Worm (Caenorhabditis elegans) whole organism, young adult: ENCODE measurements around the gene nhr-232.

Source experiments
- C17E4.6 ChIP-seq: fragments of 200-800 bp; sonication (Bioruptor generic); IDR thresholded peaks from 2 replicates; pipeline ENCODE4 v1.3.6; 2022; ENCODE audit warnings: missing genetic modification reagents, missing genetic modification characterization, missing compliant biosample characterization
- D2030.7 ChIP-seq: fragments of 200-800 bp; sonication (Bioruptor generic); IDR thresholded peaks from 2 replicates; pipeline ENCODE4 v1.3.6; 2022; ENCODE audit warnings: missing genetic modification reagents, missing genetic modification characterization, missing compliant biosample characterization
- F22D6.2 ChIP-seq: sonication (generic microtip); optimal IDR thresholded peaks from 2 replicates; lab custom pipeline; 2016; ENCODE audit warnings: mild to moderate bottlenecking, missing genetic modification characterization, missing compliant biosample characterization
- F37B4.10 ChIP-seq: fragments of 200-800 bp; sonication (Bioruptor generic); IDR thresholded peaks from 2 replicates; pipeline ENCODE4 v1.3.6; 2022; ENCODE audit warnings: missing genetic modification characterization, missing compliant biosample characterization
- F39B2.1 ChIP-seq: fragments of 200-800 bp; sonication (Bioruptor generic); IDR thresholded peaks from 2 replicates; pipeline ENCODE4 v1.3.6; 2022; ENCODE audit warnings: missing genetic modification reagents, missing genetic modification characterization, missing compliant biosample characterization
- F52B5.7 ChIP-seq: sonication (generic microtip); optimal IDR thresholded peaks from 2 replicates; lab custom pipeline; 2016; ENCODE audit warnings: mild to moderate bottlenecking, missing genetic modification characterization, missing compliant biosample characterization
- F57A8.1 ChIP-seq: fragments of 200-800 bp; sonication (Bioruptor generic); optimal IDR thresholded peaks from 2 replicates; lab custom pipeline; 2018; ENCODE audit warnings: mild to moderate bottlenecking, missing genetic modification characterization, moderate library complexity, missing compliant biosample characterization
- F57C9.4 ChIP-seq: sonication (generic microtip); optimal IDR thresholded peaks from 2 replicates; lab custom pipeline; 2017; ENCODE audit warnings: mild to moderate bottlenecking, missing genetic modification characterization, missing compliant biosample characterization
- T07F8.4 ChIP-seq: sonication (generic microtip); optimal IDR thresholded peaks from 2 replicates; lab custom pipeline; 2016; ENCODE audit warnings: mild to moderate bottlenecking, missing genetic modification characterization, moderate library complexity, missing compliant biosample characterization
- T26A5.8 ChIP-seq: sonication (generic microtip); optimal IDR thresholded peaks from 2 replicates; lab custom pipeline; 2016; ENCODE audit warnings: missing genetic modification characterization, missing compliant biosample characterization
- Y53F4B.3 ChIP-seq: fragments of 200-800 bp; sonication (Bioruptor generic); IDR thresholded peaks from 2 replicates; pipeline ENCODE4 v1.3.6; 2022; ENCODE audit warnings: missing genetic modification reagents, missing genetic modification characterization, missing compliant biosample characterization
- ZK185.1 ChIP-seq: sonication (generic microtip); optimal IDR thresholded peaks from 2 replicates; lab custom pipeline; 2016; ENCODE audit warnings: mild to moderate bottlenecking, missing genetic modification characterization, missing compliant biosample characterization; ENCODE audit not compliant: poor library complexity, severe bottlenecking
- ama-1 ChIP-seq, 3 experiments: fragments of 150-350 bp in 1 of 3; sonication (generic microtip) in 2 of 3; optimal IDR thresholded peaks; 2 replicates each; lab custom pipeline; 2014 to 2018; ENCODE audit warnings: missing biosample characterization in 2 of 3, missing genetic modification characterization in 2 of 3, missing genetic modification reagents in 2 of 3
- aptf-3 ChIP-seq: fragments of 200-800 bp; sonication (Bioruptor generic); IDR thresholded peaks from 2 replicates; pipeline ENCODE4 v1.3.6; 2022; ENCODE audit warnings: missing genetic modification characterization, missing compliant biosample characterization
- atf-7 ChIP-seq: sonication (generic microtip); optimal IDR thresholded peaks from 2 replicates; lab custom pipeline; 2017; ENCODE audit warnings: mild to moderate bottlenecking, missing genetic modification characterization, missing compliant biosample characterization
- bed-2 ChIP-seq: fragments of 200-800 bp; sonication (Bioruptor generic); IDR thresholded peaks from 2 replicates; pipeline ENCODE4 v1.3.6; 2022; ENCODE audit warnings: missing genetic modification reagents, missing genetic modification characterization, missing compliant biosample characterization
- cebp-1 ChIP-seq, 2 experiments: fragments of 200-800 bp in 1 of 2; sonication (Bioruptor generic) in 1 of 2; sonication (generic microtip) in 1 of 2; IDR thresholded peaks in 1 of 2; optimal IDR thresholded peaks in 1 of 2; 2 replicates each; pipeline versions ENCODE4 v1.3.6 to Lab custom; 2017 to 2022; ENCODE audit warnings: missing compliant biosample characterization in 2 of 2, missing genetic modification characterization in 2 of 2, mild to moderate bottlenecking in 1 of 2, missing genetic modification reagents in 1 of 2, moderate library complexity in 1 of 2
- dox-1 ChIP-seq: fragments of 200-800 bp; sonication (Bioruptor generic); IDR thresholded peaks from 2 replicates; pipeline ENCODE4 v1.3.6; 2022; ENCODE audit warnings: missing genetic modification reagents, missing genetic modification characterization, missing compliant biosample characterization
- efl-1 ChIP-seq: fragments of 150-350 bp; optimal IDR thresholded peaks from 2 replicates; lab custom pipeline; 2014; ENCODE audit warnings: missing biosample characterization, missing genetic modification reagents, missing genetic modification characterization
- egl-18 ChIP-seq: fragments of 200-800 bp; sonication (Bioruptor generic); IDR thresholded peaks from 2 replicates; pipeline ENCODE4 v1.3.6; 2022; ENCODE audit warnings: missing genetic modification reagents, missing genetic modification characterization, missing compliant biosample characterization
- egrh-3 ChIP-seq: fragments of 200-800 bp; sonication (Bioruptor generic); IDR thresholded peaks from 2 replicates; pipeline ENCODE4 v1.3.6; 2022; ENCODE audit warnings: missing genetic modification reagents, missing genetic modification characterization, missing compliant biosample characterization
- gei-17 ChIP-seq: fragments of 200-800 bp; sonication (Bioruptor generic); optimal IDR thresholded peaks from 2 replicates; lab custom pipeline; 2018; ENCODE audit warnings: mild to moderate bottlenecking, missing genetic modification characterization, missing compliant biosample characterization
- hlh-12 ChIP-seq: sonication (generic microtip); optimal IDR thresholded peaks from 2 replicates; lab custom pipeline; 2016; ENCODE audit warnings: missing genetic modification characterization, missing compliant biosample characterization
- hmg-20 ChIP-seq: fragments of 200-800 bp; sonication (Bioruptor generic); IDR thresholded peaks from 2 replicates; pipeline ENCODE4 v1.3.6; 2022; ENCODE audit warnings: missing genetic modification reagents, missing genetic modification characterization, missing compliant biosample characterization
- hrde-1 ChIP-seq: sonication (generic microtip); optimal IDR thresholded peaks from 2 replicates; lab custom pipeline; 2016; ENCODE audit warnings: missing genetic modification characterization, mild to moderate bottlenecking, missing compliant biosample characterization, moderate library complexity, missing genotype, missing genetic modification reagents, borderline replicate concordance
- let-526 ChIP-seq: fragments of 200-800 bp; sonication (Bioruptor generic); IDR thresholded peaks from 2 replicates; pipeline ENCODE4 v1.3.6; 2022; ENCODE audit warnings: missing genetic modification reagents, missing genetic modification characterization, missing compliant biosample characterization
- let-607 ChIP-seq, 2 experiments: fragments of 200-800 bp in 1 of 2; sonication (Bioruptor generic) in 1 of 2; sonication (generic microtip) in 1 of 2; optimal IDR thresholded peaks; 2 replicates each; lab custom pipeline; 2016 to 2018; ENCODE audit warnings: mild to moderate bottlenecking in 2 of 2, missing compliant biosample characterization in 2 of 2, missing genetic modification characterization in 2 of 2, moderate library complexity in 2 of 2, missing genotype in 1 of 2
- lsy-27 ChIP-seq: sonication (generic microtip); optimal IDR thresholded peaks from 2 replicates; lab custom pipeline; 2017; ENCODE audit warnings: missing genetic modification characterization, mild to moderate bottlenecking, missing compliant biosample characterization, antibody characterized with exemption, missing genotype, borderline replicate concordance; ENCODE audit not compliant: insufficient read depth
- madf-10 ChIP-seq: sonication (generic microtip); optimal IDR thresholded peaks from 2 replicates; lab custom pipeline; 2016; ENCODE audit warnings: mild to moderate bottlenecking, missing genetic modification characterization, missing compliant biosample characterization
- madf-6 ChIP-seq: fragments of 200-800 bp; sonication (Bioruptor generic); IDR thresholded peaks from 2 replicates; pipeline ENCODE4 v1.3.6; 2022; ENCODE audit warnings: missing genetic modification reagents, missing genetic modification characterization, missing compliant biosample characterization
- mel-28 ChIP-seq: sonication (generic microtip); optimal IDR thresholded peaks from 2 replicates; lab custom pipeline; 2016; ENCODE audit warnings: borderline replicate concordance, mild to moderate bottlenecking, missing genetic modification characterization, missing compliant biosample characterization
- mes-4 ChIP-seq: sonication (generic microtip); optimal IDR thresholded peaks from 2 replicates; lab custom pipeline; 2016; ENCODE audit warnings: missing genotype, missing genetic modification characterization, missing compliant biosample characterization
- mxl-1 ChIP-seq: sonication (generic microtip); optimal IDR thresholded peaks from 2 replicates; lab custom pipeline; 2016; ENCODE audit warnings: missing genetic modification characterization, missing compliant biosample characterization
- nfya-1 ChIP-seq: sonication (generic microtip); optimal IDR thresholded peaks from 2 replicates; lab custom pipeline; 2017; ENCODE audit warnings: antibody characterized with exemption, missing compliant biosample characterization, missing genetic modification characterization, borderline replicate concordance; ENCODE audit not compliant: insufficient read depth
- nfya-2 ChIP-seq: fragments of 200-800 bp; sonication (Bioruptor generic); IDR thresholded peaks from 2 replicates; pipeline ENCODE4 v1.3.6; 2022; ENCODE audit warnings: missing genetic modification reagents, missing genetic modification characterization, missing compliant biosample characterization
- nhr-179 ChIP-seq: sonication (generic microtip); optimal IDR thresholded peaks from 2 replicates; lab custom pipeline; 2016; ENCODE audit warnings: mild to moderate bottlenecking, missing genetic modification characterization, missing compliant biosample characterization
- nhr-27 ChIP-seq: fragments of 200-800 bp; sonication (Bioruptor generic); optimal IDR thresholded peaks from 2 replicates; lab custom pipeline; 2018; ENCODE audit warnings: mild to moderate bottlenecking, missing genetic modification characterization, moderate library complexity, missing compliant biosample characterization
- nhr-90 ChIP-seq: sonication (generic microtip); optimal IDR thresholded peaks from 2 replicates; lab custom pipeline; 2016; ENCODE audit warnings: missing genotype, mild to moderate bottlenecking, missing genetic modification characterization, missing compliant biosample characterization
- pha-4 ChIP-seq: fragments of 150-350 bp; sonication (generic microtip); optimal IDR thresholded peaks from 2 replicates; lab custom pipeline; 2014; ENCODE audit warnings: missing biosample characterization, missing genetic modification reagents, missing genetic modification characterization
- repo-1 ChIP-seq: sonication (generic microtip); optimal IDR thresholded peaks from 2 replicates; lab custom pipeline; 2017; ENCODE audit warnings: mild to moderate bottlenecking, missing genetic modification characterization, missing compliant biosample characterization
- snpc-4 ChIP-seq, 5 experiments: fragments of 150-350 bp in 1 of 5; sonication (generic microtip) in 4 of 5; optimal IDR thresholded peaks; 2 replicates each; lab custom pipeline; 2014 to 2018; ENCODE audit warnings: missing genetic modification characterization in 5 of 5, missing biosample characterization in 3 of 5, antibody characterized with exemption in 2 of 5, mild to moderate bottlenecking in 2 of 5, missing compliant biosample characterization in 2 of 5, missing genotype in 2 of 5, moderate library complexity in 2 of 5, missing genetic modification reagents in 1 of 5
- sptf-2 ChIP-seq: fragments of 200-800 bp; sonication (Bioruptor generic); optimal IDR thresholded peaks from 2 replicates; lab custom pipeline; 2018; ENCODE audit warnings: mild to moderate bottlenecking, missing genetic modification characterization, missing compliant biosample characterization
- tbx-9 ChIP-seq: sonication (generic microtip); optimal IDR thresholded peaks from 2 replicates; lab custom pipeline; 2016; ENCODE audit warnings: borderline replicate concordance, missing genetic modification characterization, inconsistent platforms, missing compliant biosample characterization
- tlf-1 ChIP-seq: fragments of 200-800 bp; sonication (Bioruptor generic); optimal IDR thresholded peaks from 2 replicates; lab custom pipeline; 2018; ENCODE audit warnings: mild to moderate bottlenecking, missing genetic modification characterization, missing compliant biosample characterization
- zfh-2 ChIP-seq: fragments of 200-800 bp; sonication (Bioruptor generic); conservative IDR thresholded peaks from 2 replicates; pipeline ENCODE4 v1.3.6; 2022; ENCODE audit warnings: missing genetic modification reagents, missing genetic modification characterization, missing compliant biosample characterization
- ztf-6 ChIP-seq: fragments of 200-800 bp; sonication (Bioruptor generic); IDR thresholded peaks from 2 replicates; pipeline ENCODE4 v1.3.6; 2022; ENCODE audit warnings: missing genetic modification reagents, missing genetic modification characterization, missing compliant biosample characterization

The nhr-232 gene

ce11 chrV:10237959-10238444, 18.0 kb upstream of the nhr-232 start (continued):
- TF ChIP-seq efl-1 = no peak
- TF ChIP-seq aptf-3 (GFP tag; lab: Robert Waterston, UW) = no peak
- TF ChIP-seq F57C9.4 (tag; lab: Kevin White, UChicago) = no peak
- no peak for TF ChIP-seq zfh-2 (GFP tag; lab: Robert Waterston, UW)
- TF ChIP-seq nhr-179 = no peak
- TF ChIP-seq F22D6.2 (tag; lab: Kevin White, UChicago) = no peak
- TF ChIP-seq T26A5.8 (tag; lab: Kevin White, UChicago) = peak; percentile 60
- no peak for TF ChIP-seq hlh-12 (tag; lab: Kevin White, UChicago)
- TF ChIP-seq let-526 (GFP tag; lab: Robert Waterston, UW) = no peak
- no peak for TF ChIP-seq snpc-4 (GFP tag; optimal IDR thresholded peaks at IDR 0.05; lab: Kevin White, UChicago)
- peak in 1 of 4 experiments; percentile 2 for TF ChIP-seq snpc-4 (tag; optimal IDR thresholded peaks at IDR 0.05; lab: Kevin White, UChicago)
- TF ChIP-seq ama-1 (optimal IDR thresholded peaks at IDR 0.05; lab: Kevin White, UChicago) = no peak
- TF ChIP-seq ama-1 (GFP tag; optimal IDR thresholded peaks at IDR 0.05; lab: Kevin White, UChicago) = no peak
- TF ChIP-seq F39B2.1 (GFP tag; lab: Robert Waterston, UW) = no peak; the same call in 1 of the 2 replicates
- no peak for TF ChIP-seq tbx-9
- TF ChIP-seq madf-6 (GFP tag; lab: Robert Waterston, UW) = peak; percentile 75
- no peak for TF ChIP-seq T07F8.4 (tag; lab: Kevin White, UChicago)
- no peak for TF ChIP-seq hmg-20 (GFP tag; lab: Robert Waterston, UW)
- peak; percentile 77 for TF ChIP-seq hrde-1 (tag; lab: Kevin White, UChicago)
- no peak for TF ChIP-seq sptf-2
- TF ChIP-seq ztf-6 (GFP tag; lab: Robert Waterston, UW) = no peak
- TF ChIP-seq ZK185.1 (tag; lab: Kevin White, UChicago) = no peak
- TF ChIP-seq Y53F4B.3 (GFP tag; lab: Robert Waterston, UW) = no peak
- TF ChIP-seq bed-2 (GFP tag; lab: Robert Waterston, UW) = no peak
- no peak for TF ChIP-seq nhr-90 (tag; lab: Kevin White, UChicago)
- no peak for TF ChIP-seq repo-1 (tag; lab: Kevin White, UChicago)
- no peak for TF ChIP-seq lsy-27 (tag; lab: Kevin White, UChicago)
- 0 out of 2 replicates have a peak, but pooled peaks have one; percentile 12 for TF ChIP-seq cebp-1 (GFP tag; IDR thresholded peaks at IDR 0.05; lab: Robert Waterston, UW)
- peak; percentile 57 for TF ChIP-seq cebp-1 (tag; optimal IDR thresholded peaks at IDR 0.05; lab: Kevin White, UChicago)
- peak; percentile 73 for TF ChIP-seq atf-7 (tag; lab: Kevin White, UChicago)
- TF ChIP-seq F37B4.10 = no peak
- no peak for TF ChIP-seq F57A8.1
- peak; percentile 74 for TF ChIP-seq mel-28 (tag; lab: Kevin White, UChicago)
- TF ChIP-seq egl-18 (GFP tag; lab: Robert Waterston, UW) = no peak
- no peak for TF ChIP-seq pha-4
- peak; percentile 1 for TF ChIP-seq tlf-1 (GFP tag; lab: Kevin White, UChicago)
- no peak for TF ChIP-seq let-607 (tag; optimal IDR thresholded peaks at IDR 0.05; lab: Kevin White, UChicago)
- peak; percentile 49; the same call in 1 of the 2 replicates for TF ChIP-seq C17E4.6 (GFP tag; lab: Robert Waterston, UW)
- peak; percentile 30 for TF ChIP-seq mes-4 (tag; lab: Kevin White, UChicago)
- TF ChIP-seq nfya-1 (tag; lab: Kevin White, UChicago) = no peak
- no peak for TF ChIP-seq egrh-3 (GFP tag; lab: Robert Waterston, UW)
- peak; percentile 30; the same call in 1 of the 2 replicates for TF ChIP-seq dox-1 (GFP tag; lab: Robert Waterston, UW)
- peak; percentile 82 for TF ChIP-seq nhr-27 (tag; lab: Kevin White, UChicago)
- TF ChIP-seq gei-17 (GFP tag; lab: Kevin White, UChicago) = no peak
- TF ChIP-seq D2030.7 (GFP tag; lab: Robert Waterston, UW) = 0 out of 2 replicates have a peak, but pooled peaks have one; percentile 36
- no peak for TF ChIP-seq mxl-1 (tag; lab: Kevin White, UChicago)
- peak; percentile 91 for TF ChIP-seq F52B5.7 (tag; lab: Kevin White, UChicago)
- no peak for TF ChIP-seq madf-10
- TF ChIP-seq nfya-2 = no peak
